Fruit fly (Drosophila melanogaster): Measurements from ENCODE around the gene miple1.
A peak's percentile ranks its signal among the peaks of the same experiment; 100 is the strongest.

miple1 gene

dm6 chr3L:263500-264377, 3.4 kb upstream of the miple1 start:
- TF ChIP-seq psq (GFP tag; optimal IDR thresholded peaks at IDR 0.05) (no peak), rgr (GFP tag; optimal IDR thresholded peaks at IDR 0.05) (no peak)

dm6 chr3L:264378-265151, 2.5 kb upstream of the miple1 start, which contains the start of the genes Tudor-SN and mRpL17:
Gene Tudor-SN, minus strand, starts transcription at chr3L:264380.
Gene mRpL17, plus strand, starts transcription at chr3L:264779.
- peak; percentile 40 for TF ChIP-seq woc (GFP tag; optimal IDR thresholded peaks at IDR 0.05)
- peak; percentile 37 for TF ChIP-seq ey (GFP tag; optimal IDR thresholded peaks at IDR 0.05)
- TF ChIP-seq jim (GFP tag; optimal IDR thresholded peaks at IDR 0.05), result peak; percentile 42
- peak; percentile 71 for TF ChIP-seq Hnf4 (GFP tag; optimal IDR thresholded peaks at IDR 0.05)
- TF ChIP-seq Myc (optimal IDR thresholded peaks at IDR 0.05), result peak; percentile 14
- no peak for TF ChIP-seq usp (GFP tag; optimal IDR thresholded peaks at IDR 0.05)
- peak; percentile 48 for TF ChIP-seq psq (GFP tag; optimal IDR thresholded peaks at IDR 0.05)
- no peak for TF ChIP-seq N (GFP tag; optimal IDR thresholded peaks at IDR 0.05)
- peak; percentile 27 for TF ChIP-seq Sp1 (GFP tag; optimal IDR thresholded peaks at IDR 0.05)
- no peak for TF ChIP-seq CG32264 (GFP tag; optimal IDR thresholded peaks at IDR 0.05)
- TF ChIP-seq Rel (GFP tag; optimal IDR thresholded peaks at IDR 0.05), result no peak
- TF ChIP-seq Rel (tag; optimal IDR thresholded peaks at IDR 0.05), result no peak
- TF ChIP-seq rgr (GFP tag; optimal IDR thresholded peaks at IDR 0.05), result peak; percentile 70
- peak; percentile 74 for TF ChIP-seq h (GFP tag; optimal IDR thresholded peaks at IDR 0.05)
- no peak for TF ChIP-seq CrebA (GFP tag; optimal IDR thresholded peaks at IDR 0.05; ENCODE audit: borderline replicate concordance)
- TF ChIP-seq GATAd (GFP tag; optimal IDR thresholded peaks at IDR 0.05), result no peak
- TF ChIP-seq Dfd (GFP tag; optimal IDR thresholded peaks at IDR 0.05), result no peak
- TF ChIP-seq br (GFP tag; optimal IDR thresholded peaks at IDR 0.05), result peak; percentile 50
- no peak for TF ChIP-seq lola (GFP tag; optimal IDR thresholded peaks at IDR 0.05)
- TF ChIP-seq CG9705 (GFP tag; optimal IDR thresholded peaks at IDR 0.05), result peak; percentile 8
- no peak for TF ChIP-seq sage (GFP tag; optimal IDR thresholded peaks at IDR 0.05)
- TF ChIP-seq Mio (GFP tag; optimal IDR thresholded peaks at IDR 0.05), result no peak
- TF ChIP-seq Hr78 (GFP tag; optimal IDR thresholded peaks at IDR 0.05), result no peak
- peak; percentile 62 for TF ChIP-seq sv (GFP tag; optimal IDR thresholded peaks at IDR 0.05)
- TF ChIP-seq Vsx2 (GFP tag; optimal IDR thresholded peaks at IDR 0.05; ENCODE audit: partially characterized antibody), result no peak
- peak; percentile 55 for TF ChIP-seq dsf (GFP tag; optimal IDR thresholded peaks at IDR 0.05; ENCODE audit: borderline replicate concordance)
- TF ChIP-seq Jra (GFP tag; optimal IDR thresholded peaks at IDR 0.05), result peak; percentile 78
- peak; percentile 74 for TF ChIP-seq Hr83 (GFP tag; optimal IDR thresholded peaks at IDR 0.05; ENCODE audit: poor library complexity, severe bottlenecking)
- TF ChIP-seq dl (GFP tag; optimal IDR thresholded peaks at IDR 0.05; ENCODE audit: insufficient read depth in 1 of 2, partially characterized antibody in 2 of 2), result no peak
- TF ChIP-seq fru (GFP tag; optimal IDR thresholded peaks at IDR 0.05), result peak; percentile 57
- TF ChIP-seq OdsH (GFP tag; optimal IDR thresholded peaks at IDR 0.05), result peak; percentile 47
- peak in 1 of 2 experiments; percentile 57 for TF ChIP-seq foxo (GFP tag; optimal IDR thresholded peaks at IDR 0.05)
- peak; percentile 39 for TF ChIP-seq HLH106 (tag; optimal IDR thresholded peaks at IDR 0.05)
- peak; percentile 66 for TF ChIP-seq brk (GFP tag; optimal IDR thresholded peaks at IDR 0.05)
- no peak for TF ChIP-seq Abd-B (GFP tag; optimal IDR thresholded peaks at IDR 0.05)
- no peak for TF ChIP-seq Dif (GFP tag; optimal IDR thresholded peaks at IDR 0.05; ENCODE audit: partially characterized antibody)

dm6 chr3L:265808-266207, 1.3 kb upstream of the miple1 start, which contains the start of gene CG34263:
Gene CG34263, minus strand, starts transcription at chr3L:265908.
- no peak for TF ChIP-seq CrebA (GFP tag; optimal IDR thresholded peaks at IDR 0.05; ENCODE audit: borderline replicate concordance)
- no peak for TF ChIP-seq Rel (GFP tag; optimal IDR thresholded peaks at IDR 0.05)
- TF ChIP-seq Rel (tag; optimal IDR thresholded peaks at IDR 0.05), result no peak
- TF ChIP-seq dl (GFP tag; optimal IDR thresholded peaks at IDR 0.05; ENCODE audit: insufficient read depth in 1 of 2, partially characterized antibody in 2 of 2), result no peak
- TF ChIP-seq Myc (optimal IDR thresholded peaks at IDR 0.05), result no peak
- TF ChIP-seq psq (GFP tag; optimal IDR thresholded peaks at IDR 0.05), result no peak
- TF ChIP-seq usp (GFP tag; optimal IDR thresholded peaks at IDR 0.05), result no peak
- no peak for TF ChIP-seq sv (GFP tag; optimal IDR thresholded peaks at IDR 0.05)
- TF ChIP-seq sage (GFP tag; optimal IDR thresholded peaks at IDR 0.05), result no peak
- no peak for TF ChIP-seq woc (GFP tag; optimal IDR thresholded peaks at IDR 0.05)
- TF ChIP-seq Vsx2 (GFP tag; optimal IDR thresholded peaks at IDR 0.05; ENCODE audit: partially characterized antibody), result no peak

Data from whole organism, wandering third instar larva.